Worm (Caenorhabditis elegans) whole organism, mixed stage, embryonic: Measurements from ENCODE around the gene B0218.7.

Source experiments
- M03D4.4 ChIP-seq: sonication (generic microtip); optimal IDR thresholded peaks from 2 replicates; lab custom pipeline; 2017; ENCODE audit warnings: mild to moderate bottlenecking, missing genetic modification characterization, missing compliant biosample characterization
- bed-3 ChIP-seq: fragments of 200-800 bp; sonication (Bioruptor generic); optimal IDR thresholded peaks from 3 replicates; lab custom pipeline; 2018; ENCODE audit warnings: mild to moderate bottlenecking, missing genetic modification characterization, moderate library complexity, missing compliant biosample characterization
- blmp-1 ChIP-seq: fragments of 150-350 bp; optimal IDR thresholded peaks from 2 replicates; lab custom pipeline; 2014; ENCODE audit warnings: missing biosample characterization, missing genetic modification characterization
- ceh-39 ChIP-seq: fragments of 150-350 bp; optimal IDR thresholded peaks from 2 replicates; lab custom pipeline; 2014; ENCODE audit warnings: missing biosample characterization, missing genetic modification characterization
- ceh-43 ChIP-seq: fragments of 200-800 bp; sonication (Bioruptor generic); optimal IDR thresholded peaks from 2 replicates; lab custom pipeline; 2018; ENCODE audit warnings: mild to moderate bottlenecking, missing genetic modification characterization, moderate library complexity, missing compliant biosample characterization
- ceh-83 ChIP-seq: fragments of 200-800 bp; sonication (Bioruptor generic); optimal IDR thresholded peaks from 2 replicates; lab custom pipeline; 2018; ENCODE audit warnings: mild to moderate bottlenecking, missing genetic modification characterization, missing compliant biosample characterization
- ces-1 ChIP-seq: fragments of 150-350 bp; optimal IDR thresholded peaks from 2 replicates; lab custom pipeline; 2014; ENCODE audit warnings: missing biosample characterization, missing genetic modification reagents, missing genetic modification characterization
- drap-1 ChIP-seq: fragments of 200-800 bp; sonication (Bioruptor generic); optimal IDR thresholded peaks from 3 replicates; lab custom pipeline; 2018; ENCODE audit warnings: mild to moderate bottlenecking, missing genetic modification characterization, missing compliant biosample characterization
- elt-1 ChIP-seq: sonication (generic microtip); optimal IDR thresholded peaks from 2 replicates; lab custom pipeline; 2017; ENCODE audit warnings: missing genetic modification characterization, mild to moderate bottlenecking, missing compliant biosample characterization, antibody characterized with exemption, moderate library complexity, borderline replicate concordance; ENCODE audit not compliant: insufficient read depth
- elt-3 ChIP-seq: fragments of 150-350 bp; optimal IDR thresholded peaks from 2 replicates; lab custom pipeline; 2014; ENCODE audit warnings: missing biosample characterization, missing genetic modification characterization
- flh-1 ChIP-seq: fragments of 200-800 bp; sonication (Bioruptor generic); optimal IDR thresholded peaks from 2 replicates; lab custom pipeline; 2018; ENCODE audit warnings: mild to moderate bottlenecking, missing genetic modification characterization, moderate library complexity, missing compliant biosample characterization
- ham-2 ChIP-seq: fragments of 200-800 bp; sonication (Bioruptor generic); optimal IDR thresholded peaks from 2 replicates; lab custom pipeline; 2018; ENCODE audit warnings: mild to moderate bottlenecking, missing genetic modification characterization, missing compliant biosample characterization
- hlh-1 ChIP-seq: fragments of 150-350 bp; optimal IDR thresholded peaks from 2 replicates; lab custom pipeline; 2014; ENCODE audit warnings: missing biosample characterization, missing genetic modification reagents, missing genetic modification characterization
- lin-32 ChIP-seq: fragments of 200-800 bp; sonication (Bioruptor generic); optimal IDR thresholded peaks from 2 replicates; lab custom pipeline; 2018; ENCODE audit warnings: mild to moderate bottlenecking, missing genetic modification characterization, missing compliant biosample characterization
- mab-5 ChIP-seq: fragments of 150-350 bp; optimal IDR thresholded peaks from 2 replicates; lab custom pipeline; 2014; ENCODE audit warnings: missing biosample characterization, missing genetic modification characterization
- nhr-12 ChIP-seq: fragments of 150-350 bp; optimal IDR thresholded peaks from 2 replicates; lab custom pipeline; 2014; ENCODE audit warnings: missing biosample characterization, missing genetic modification characterization
- nhr-2 ChIP-seq: fragments of 150-350 bp; optimal IDR thresholded peaks from 2 replicates; lab custom pipeline; 2014; ENCODE audit warnings: missing biosample characterization, missing genetic modification characterization
- nhr-237 ChIP-seq: fragments of 150-350 bp; optimal IDR thresholded peaks from 2 replicates; lab custom pipeline; 2014; ENCODE audit warnings: missing biosample characterization, missing genetic modification characterization
- nhr-28 ChIP-seq: fragments of 150-350 bp; optimal IDR thresholded peaks from 2 replicates; lab custom pipeline; 2014; ENCODE audit warnings: missing biosample characterization, missing genetic modification characterization
- nhr-76 ChIP-seq: sonication (generic microtip); optimal IDR thresholded peaks from 2 replicates; lab custom pipeline; 2017; ENCODE audit warnings: missing biosample characterization, missing genetic modification characterization
- pha-4 ChIP-seq: fragments of 150-350 bp; optimal IDR thresholded peaks from 2 replicates; lab custom pipeline; 2018; ENCODE audit warnings: missing biosample characterization, missing genetic modification reagents, missing genetic modification characterization
- sem-2 ChIP-seq: fragments of 200-800 bp; sonication (Bioruptor generic); optimal IDR thresholded peaks from 2 replicates; lab custom pipeline; 2018; ENCODE audit warnings: mild to moderate bottlenecking, missing genetic modification characterization, missing compliant biosample characterization
- sptf-1 ChIP-seq: sonication (generic microtip); optimal IDR thresholded peaks from 2 replicates; lab custom pipeline; 2017; ENCODE audit warnings: mild to moderate bottlenecking, missing genetic modification characterization, moderate library complexity, missing compliant biosample characterization
- tbx-8 ChIP-seq: fragments of 200-800 bp; sonication (Bioruptor generic); optimal IDR thresholded peaks from 2 replicates; lab custom pipeline; 2018; ENCODE audit warnings: mild to moderate bottlenecking, missing genetic modification characterization, moderate library complexity, missing compliant biosample characterization
- unc-120 ChIP-seq: sonication (generic microtip); optimal IDR thresholded peaks from 2 replicates; lab custom pipeline; 2017; ENCODE audit warnings: missing genetic modification characterization, missing compliant biosample characterization; ENCODE audit not compliant: poor library complexity, severe bottlenecking
- unc-39 ChIP-seq: fragments of 150-350 bp; optimal IDR thresholded peaks from 2 replicates; lab custom pipeline; 2014; ENCODE audit warnings: missing biosample characterization, missing genetic modification characterization
- unc-62 ChIP-seq: fragments of 150-350 bp; optimal IDR thresholded peaks from 2 replicates; lab custom pipeline; 2014; ENCODE audit warnings: missing biosample characterization, missing genetic modification reagents, missing genetic modification characterization
- zip-8 ChIP-seq: fragments of 150-350 bp; optimal IDR thresholded peaks from 2 replicates; lab custom pipeline; 2014; ENCODE audit warnings: missing biosample characterization, missing genetic modification characterization
- ztf-11 ChIP-seq: fragments of 150-350 bp; optimal IDR thresholded peaks from 2 replicates; lab custom pipeline; 2014; ENCODE audit warnings: missing biosample characterization, missing genetic modification characterization

The B0218.7 gene

DNA sequence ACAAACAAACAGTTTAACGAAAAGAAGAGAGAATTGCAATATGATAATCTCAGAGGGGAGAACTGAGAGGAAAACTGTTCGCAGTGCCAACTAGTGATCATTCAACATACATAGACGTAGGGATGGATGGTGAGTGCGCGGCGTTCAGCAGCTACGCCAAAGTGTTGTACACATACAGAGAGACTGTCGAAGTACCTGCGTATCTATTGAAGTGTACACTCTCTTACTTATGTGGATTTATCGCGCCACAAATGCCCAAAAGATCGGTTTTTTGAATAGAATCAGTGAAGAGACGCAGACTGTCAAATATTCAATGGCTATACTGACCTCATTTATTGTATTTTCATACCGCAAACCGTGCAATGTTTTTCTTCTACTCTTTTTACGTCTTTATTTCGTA lies 4.4 kb upstream of the B0218.7 start:
- no peak for TF ChIP-seq nhr-76
- TF ChIP-seq nhr-237 (tag; lab: Kevin White, UChicago), result peak; percentile 29
- no peak for TF ChIP-seq sptf-1
- no peak for TF ChIP-seq unc-39 (tag; lab: Kevin White, UChicago)
- peak; percentile 51 for TF ChIP-seq elt-3 (tag; lab: Kevin White, UChicago)
- TF ChIP-seq elt-1 (tag; lab: Kevin White, UChicago), result no peak
- TF ChIP-seq sem-2 (GFP tag; lab: Kevin White, UChicago), result no peak
- no peak for TF ChIP-seq nhr-12 (tag; lab: Kevin White, UChicago)
- no peak for TF ChIP-seq ceh-83
- no peak for TF ChIP-seq unc-62 (GFP tag; lab: Kevin White, UChicago)
- TF ChIP-seq ham-2 (GFP tag; lab: Kevin White, UChicago), result peak; percentile 86
- no peak for TF ChIP-seq zip-8 (tag; lab: Kevin White, UChicago)
- TF ChIP-seq bed-3, result no peak
- TF ChIP-seq blmp-1 (tag; lab: Kevin White, UChicago), result no peak
- TF ChIP-seq pha-4 (tag; lab: Kevin White, UChicago), result peak; percentile 58
- no peak for TF ChIP-seq nhr-28 (tag; lab: Kevin White, UChicago)

- TF ChIP-seq hlh-1 (no peak), lin-32 (no peak), unc-39 (tag; lab: Kevin White, UChicago) (no peak), ham-2 (GFP tag; lab: Kevin White, UChicago) (no peak)
Measured at ce11 chrIV:8169674-8170073, 3.8 kb upstream of the B0218.7 start, which contains the start of gene C07G1.15. TSS of gene C07G1.15 (plus strand) at chrIV:8169974.

DNA sequence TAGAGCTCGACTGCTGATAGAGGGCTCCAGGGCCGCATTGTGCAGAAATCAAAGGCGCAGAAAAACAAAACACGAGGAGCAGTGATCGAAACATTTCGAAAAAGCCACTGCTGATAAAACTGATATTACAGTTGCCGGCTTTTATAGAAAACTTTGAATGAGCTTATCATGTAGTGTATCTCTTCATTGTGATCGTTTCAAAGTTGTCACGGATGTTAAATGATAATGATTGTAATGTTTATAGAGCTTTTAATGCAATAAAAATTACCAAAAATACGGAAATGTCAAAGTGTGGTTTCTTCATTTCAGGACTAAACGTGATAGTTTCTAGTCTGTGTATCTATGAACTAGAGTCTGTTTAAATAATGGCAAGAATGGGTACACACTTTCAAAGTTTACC lies 2.8 kb upstream of the B0218.7 start, which contains the start of gene clec-52:
Gene clec-52 (minus strand): TSS at position 101 of the 400 bp plus-strand sequence.
- TF ChIP-seq bed-3, result no peak

DNA sequence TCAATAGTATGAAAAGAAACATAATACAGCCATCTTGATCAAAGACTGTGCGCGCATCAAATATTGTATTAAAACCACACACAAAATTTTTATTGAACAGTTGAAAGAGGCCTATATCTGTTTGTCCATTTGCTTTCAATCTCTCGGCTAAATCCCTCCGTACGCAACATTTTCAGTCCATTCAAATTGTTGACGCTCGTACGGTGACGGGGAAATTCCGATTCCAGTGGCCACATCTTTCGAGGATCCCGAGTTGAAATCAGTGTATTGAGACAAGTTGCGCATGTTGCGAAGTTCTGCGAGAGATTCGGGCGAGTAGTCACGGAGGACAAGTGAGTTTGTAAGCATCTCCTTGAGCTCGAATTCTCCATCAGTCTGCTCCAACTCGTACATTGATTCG lies 1.3 kb downstream of the B0218.7 start:
- TF ChIP-seq ceh-83 (no peak), nhr-12 (tag; lab: Kevin White, UChicago) (no peak), nhr-2 (no peak)

DNA sequence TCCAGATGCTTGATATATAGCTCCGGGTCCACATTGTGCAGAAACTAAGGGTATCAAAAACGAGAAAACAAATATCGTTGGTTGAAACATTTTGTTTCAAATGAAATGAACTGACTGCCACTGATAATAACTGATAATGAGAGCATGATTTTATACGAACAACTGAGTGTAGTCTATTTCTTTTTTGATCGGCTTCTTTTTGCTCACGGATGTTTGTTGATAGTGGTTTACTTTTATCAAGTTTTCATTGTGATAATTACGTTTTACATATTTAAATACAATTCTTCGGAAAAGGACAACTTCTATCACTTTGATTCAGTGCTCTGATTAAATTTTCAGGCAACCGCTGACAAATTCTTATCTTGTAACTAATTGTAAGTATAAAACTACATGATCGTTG lies 2.2 kb downstream of the B0218.7 start, which contains the start of gene clec-51:
Gene clec-51 (minus strand): TSS at position 114 of the 400 bp plus-strand sequence.
- TF ChIP-seq zip-8 (tag; lab: Kevin White, UChicago) (no peak), bed-3 (no peak), ceh-83 (no peak), flh-1 (GFP tag; lab: Kevin White, UChicago) (no peak), nhr-28 (tag; lab: Kevin White, UChicago) (no peak), mab-5 (no peak), nhr-76 (no peak), ceh-39 (tag; lab: Kevin White, UChicago) (no peak), elt-3 (tag; lab: Kevin White, UChicago) (no peak), sptf-1 (no peak), elt-1 (tag; lab: Kevin White, UChicago) (no peak), ceh-43 (GFP tag; lab: Kevin White, UChicago) (no peak)

ce11 chrIV:8161774-8162173 lies 4.1 kb downstream of the B0218.7 start:
- TF ChIP-seq pha-4 (tag; lab: Kevin White, UChicago) (no peak), hlh-1 (no peak), ceh-39 (tag; lab: Kevin White, UChicago) (no peak), M03D4.4 (tag; lab: Kevin White, UChicago) (no peak), bed-3 (no peak)

DNA sequence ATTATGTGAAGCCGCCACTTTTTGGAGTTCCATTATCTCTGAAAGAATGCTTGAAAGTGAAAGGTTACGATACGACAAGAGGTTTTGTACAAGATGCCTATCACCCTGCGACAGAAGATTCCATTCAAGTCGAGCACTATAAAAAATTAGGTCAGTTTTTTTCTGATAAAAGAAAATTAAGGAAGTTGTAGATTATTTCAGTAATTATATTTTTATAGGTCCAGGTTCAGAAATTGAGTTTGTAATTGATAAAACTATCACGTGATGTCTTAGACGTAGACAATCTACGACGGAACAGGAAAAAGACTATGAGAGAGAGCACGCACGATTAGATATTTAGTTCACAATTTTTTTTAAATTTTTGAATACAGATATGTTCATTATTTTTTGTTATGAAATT lies 5.9 kb downstream of the B0218.7 start:
- TF ChIP-seq hlh-1, result no peak
- no peak for TF ChIP-seq sem-2 (GFP tag; lab: Kevin White, UChicago)
- no peak for TF ChIP-seq unc-39 (tag; lab: Kevin White, UChicago)
- TF ChIP-seq M03D4.4 (tag; lab: Kevin White, UChicago), result no peak
- no peak for TF ChIP-seq ham-2 (GFP tag; lab: Kevin White, UChicago)
- no peak for TF ChIP-seq tbx-8 (GFP tag; lab: Kevin White, UChicago)
- no peak for TF ChIP-seq ceh-43 (GFP tag; lab: Kevin White, UChicago)
- TF ChIP-seq pha-4 (tag; lab: Kevin White, UChicago), result no peak
- no peak for TF ChIP-seq ces-1 (GFP tag; lab: Kevin White, UChicago)
- TF ChIP-seq unc-120 (tag; lab: Kevin White, UChicago), result no peak
- no peak for TF ChIP-seq blmp-1 (tag; lab: Kevin White, UChicago)
- no peak for TF ChIP-seq drap-1 (GFP tag; lab: Kevin White, UChicago)
- TF ChIP-seq lin-32, result no peak
- TF ChIP-seq flh-1 (GFP tag; lab: Kevin White, UChicago), result no peak
- TF ChIP-seq ztf-11 (tag; lab: Kevin White, UChicago), result no peak
- no peak for TF ChIP-seq nhr-2
